Fruit fly (Drosophila melanogaster): ENCODE results near the gene Exo84.
A peak's percentile ranks its signal among the peaks of the same experiment; 100 is the strongest.

Exo84 gene

dm6 chr3R:26042131-26042885 is 9.7 kb downstream of the Exo84 start (continued):
- TF ChIP-seq ems (GFP tag; optimal IDR thresholded peaks at IDR 0.05) (peak; percentile 96), CG1233 (GFP tag; optimal IDR thresholded peaks at IDR 0.05) (peak; percentile 94), CG4360 (GFP tag; IDR thresholded peaks at IDR 0.05) (peak; percentile 69), lov (optimal IDR thresholded peaks at IDR 0.05) (no peak), lov (GFP tag; IDR thresholded peaks at IDR 0.05) (peak; percentile 91), CG11398 (GFP tag; optimal IDR thresholded peaks at IDR 0.05) (peak; percentile 97), CG10959 (GFP tag; IDR thresholded peaks at IDR 0.05) (peak; percentile 89), ap (GFP tag; IDR thresholded peaks at IDR 0.05) (peak; percentile 96), Hr51 (GFP tag; optimal IDR thresholded peaks at IDR 0.05) (peak; percentile 94 to 95), CG32532 (GFP tag; IDR thresholded peaks at IDR 0.05) (peak; percentile 98), insv (GFP tag; optimal IDR thresholded peaks at IDR 0.05) (peak; percentile 59 to 64), vvl (GFP tag; IDR thresholded peaks at IDR 0.05) (peak; percentile 99), gsb (GFP tag; IDR thresholded peaks at IDR 0.05) (peak; percentile 91), sens-2 (GFP tag; IDR thresholded peaks at IDR 0.05) (peak; percentile 96), CG31224 (GFP tag; IDR thresholded peaks at IDR 0.05) (peak; percentile 93), z (GFP tag; IDR thresholded peaks at IDR 0.05) (peak; percentile 72; the same call in 2 of the 3 replicates), H2.0 (GFP tag; IDR thresholded peaks at IDR 0.05) (peak; percentile 98), Bteb2 (GFP tag; optimal IDR thresholded peaks at IDR 0.05) (peak; percentile 95), D (optimal IDR thresholded peaks at IDR 0.05) (no peak), D (GFP tag; optimal IDR thresholded peaks at IDR 0.05) (peak; percentile 94), D19B (GFP tag; optimal IDR thresholded peaks at IDR 0.05) (peak; percentile 88), CG3065 (GFP tag; optimal IDR thresholded peaks at IDR 0.05) (peak; percentile 94), CG3407 (GFP tag; optimal IDR thresholded peaks at IDR 0.05) (peak; percentile 94), maf-S (GFP tag; optimal IDR thresholded peaks at IDR 0.05) (peak; percentile 97), CG17361 (GFP tag; IDR thresholded peaks at IDR 0.05) (peak; percentile 97), CG2889 (GFP tag; IDR thresholded peaks at IDR 0.05) (peak; percentile 97), ham (GFP tag; IDR thresholded peaks at IDR 0.05) (peak; percentile 89), CG7987 (GFP tag; optimal IDR thresholded peaks at IDR 0.05) (peak; percentile 85), pho (GFP tag; optimal IDR thresholded peaks at IDR 0.05) (peak; percentile 97), CG4617 (GFP tag; optimal IDR thresholded peaks at IDR 0.05; ENCODE audit: borderline replicate concordance) (peak; percentile 97), ab (GFP tag; optimal IDR thresholded peaks at IDR 0.05) (peak; percentile 98), CG12769 (tag; optimal IDR thresholded peaks at IDR 0.05) (peak; percentile 97), CG13424 (tag; optimal IDR thresholded peaks at IDR 0.05) (peak; percentile 93), Chrac-16 (GFP tag; optimal IDR thresholded peaks at IDR 0.05) (peak; percentile 97), luna (GFP tag; optimal IDR thresholded peaks at IDR 0.05) (peak; percentile 92), nau (GFP tag; optimal IDR thresholded peaks at IDR 0.05) (no peak), CG32767 (GFP tag; IDR thresholded peaks at IDR 0.05) (peak; percentile 97), ssp (GFP tag; IDR thresholded peaks at IDR 0.05) (peak; percentile 89), Usf (GFP tag; optimal IDR thresholded peaks at IDR 0.05) (peak; percentile 88), gro (GFP tag; optimal IDR thresholded peaks at IDR 0.05) (peak; percentile 99), C15 (GFP tag; IDR thresholded peaks at IDR 0.05) (peak; percentile 85), tll (GFP tag; optimal IDR thresholded peaks at IDR 0.05) (peak in 1 of 2 experiments; percentile 51), ash1 (GFP tag; optimal IDR thresholded peaks at IDR 0.05) (no peak), jumu (GFP tag; optimal IDR thresholded peaks at IDR 0.05) (peak; percentile 97), CG9727 (GFP tag; optimal IDR thresholded peaks at IDR 0.05) (peak; percentile 97), mirr (GFP tag; optimal IDR thresholded peaks at IDR 0.05) (peak; percentile 88), B-H2 (GFP tag; optimal IDR thresholded peaks at IDR 0.05) (peak; percentile 87), HHEX (GFP tag; optimal IDR thresholded peaks at IDR 0.05) (peak; percentile 96), Med (GFP tag) (peak; percentile 100), CG3281 (GFP tag; optimal IDR thresholded peaks at IDR 0.05) (peak; percentile 96)

Data from whole organism, embryonic.